Fruit fly (Drosophila melanogaster): ENCODE results near the gene eg.
A peak's percentile ranks its signal among the peaks of the same experiment; 100 is the strongest.

Gene eg

DNA sequence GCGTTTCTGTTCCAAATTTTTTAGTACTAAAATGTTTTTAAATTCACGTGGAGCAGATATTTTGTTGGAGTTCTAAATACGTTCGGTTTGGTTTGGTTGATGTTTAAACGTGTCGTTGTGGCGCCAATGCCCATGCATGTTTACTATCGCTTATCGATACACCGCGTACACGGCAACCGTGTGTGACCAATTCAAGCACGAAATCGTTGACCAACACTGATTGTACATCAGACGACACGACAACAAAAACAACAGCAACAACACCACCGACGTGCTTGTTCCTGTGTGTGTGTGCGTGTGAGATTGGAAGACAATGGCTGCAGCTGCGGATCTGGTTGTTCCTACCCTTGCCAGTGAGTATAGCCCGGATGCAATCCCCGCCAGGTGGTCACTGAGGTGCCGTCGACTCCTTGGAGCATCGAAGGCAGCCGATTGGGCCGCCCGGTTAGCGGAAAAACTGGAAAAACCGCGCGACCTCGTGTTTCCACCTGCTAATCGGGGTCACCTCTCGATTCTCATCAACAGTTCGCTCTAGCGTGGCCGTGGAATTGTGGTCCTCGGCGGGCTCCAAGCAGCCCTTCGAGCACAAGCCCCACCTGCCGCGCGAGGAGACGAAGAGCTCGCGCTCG is 16.3 kb downstream of the eg start, which contains the start of gene eIF2A (continued):
- TF ChIP-seq CG4730 (GFP tag; IDR thresholded peaks at IDR 0.05) (no peak), CG34422 (GFP tag; IDR thresholded peaks at IDR 0.05) (peak; percentile 52; the same call in 1 of the 3 replicates), fu2 (GFP tag; optimal IDR thresholded peaks at IDR 0.05) (peak; percentile 79), CG6765 (GFP tag; optimal IDR thresholded peaks at IDR 0.05) (peak; percentile 27), CG15479 (GFP tag; optimal IDR thresholded peaks at IDR 0.05) (no peak), NFAT (GFP tag; IDR thresholded peaks at IDR 0.05) (peak; percentile 69), Oaz (GFP tag; IDR thresholded peaks at IDR 0.05) (no peak), CG4820 (GFP tag; optimal IDR thresholded peaks at IDR 0.05) (peak; percentile 20), CG6254 (GFP tag; optimal IDR thresholded peaks at IDR 0.05) (no peak), CoRest (tag; optimal IDR thresholded peaks at IDR 0.05) (peak; percentile 38), Nf-YC (tag; optimal IDR thresholded peaks at IDR 0.05) (peak; percentile 72), sr (GFP tag; IDR thresholded peaks at IDR 0.05) (no peak; the same call in 2 of the 3 replicates), nmo (GFP tag; optimal IDR thresholded peaks at IDR 0.05) (peak; percentile 69), cg (GFP tag; optimal IDR thresholded peaks at IDR 0.05) (peak; percentile 94), Adf1 (GFP tag; IDR thresholded peaks at IDR 0.05) (no peak), Sry-β (GFP tag; optimal IDR thresholded peaks at IDR 0.05) (peak; percentile 22), CG13624 (GFP tag; optimal IDR thresholded peaks at IDR 0.05) (peak; percentile 85), CG9437 (GFP tag; optimal IDR thresholded peaks at IDR 0.05) (no peak), E2f1 (GFP tag; IDR thresholded peaks at IDR 0.05) (peak; percentile 33; the same call in 1 of the 2 replicates), gem (tag; optimal IDR thresholded peaks at IDR 0.05) (no peak), Atf3 (GFP tag; optimal IDR thresholded peaks at IDR 0.05) (no peak), Doc3 (GFP tag; IDR thresholded peaks at IDR 0.05; ENCODE audit: partially characterized antibody) (peak; percentile 59; the same call in 2 of the 3 replicates), Elba2 (GFP tag; optimal IDR thresholded peaks at IDR 0.05) (no peak), bowl (GFP tag; IDR thresholded peaks at IDR 0.05) (no peak), CG3726 (GFP tag; IDR thresholded peaks at IDR 0.05) (no peak), Doc2 (GFP tag; IDR thresholded peaks at IDR 0.05) (no peak), disco-r (GFP tag; optimal IDR thresholded peaks at IDR 0.05) (peak; percentile 49), klu (GFP tag; IDR thresholded peaks at IDR 0.05) (no peak), HHEX (GFP tag; optimal IDR thresholded peaks at IDR 0.05) (peak; percentile 34), Aef1 (GFP tag; IDR thresholded peaks at IDR 0.05) (peak; percentile 87), CG9817 (tag; optimal IDR thresholded peaks at IDR 0.05) (peak; percentile 40), her (GFP tag; optimal IDR thresholded peaks at IDR 0.05) (peak; percentile 85), CG6272 (GFP tag; IDR thresholded peaks at IDR 0.05) (no peak), Scr (GFP tag; IDR thresholded peaks at IDR 0.05; ENCODE audit: partially characterized antibody) (peak; percentile 73), nerfin-1 (tag; optimal IDR thresholded peaks at IDR 0.05) (peak; percentile 34), z (GFP tag; IDR thresholded peaks at IDR 0.05) (no peak), CG16863 (GFP tag; optimal IDR thresholded peaks at IDR 0.05) (peak; percentile 34), CG11696 (GFP tag; IDR thresholded peaks at IDR 0.05) (no peak), Stat92E (GFP tag; optimal IDR thresholded peaks at IDR 0.05) (no peak), pum (GFP tag; optimal IDR thresholded peaks at IDR 0.05) (peak; percentile 23), CG13296 (GFP tag; optimal IDR thresholded peaks at IDR 0.05) (peak; percentile 51), knrl (GFP tag; IDR thresholded peaks at IDR 0.05; ENCODE audit: partially characterized antibody) (peak; percentile 72), sug (tag; optimal IDR thresholded peaks at IDR 0.05) (peak; percentile 80), tap (tag; optimal IDR thresholded peaks at IDR 0.05) (no peak), CG31365 (tag; optimal IDR thresholded peaks at IDR 0.05) (peak; percentile 3), stwl (tag; optimal IDR thresholded peaks at IDR 0.05) (peak; percentile 93), sc (optimal IDR thresholded peaks at IDR 0.05) (no peak), sc (GFP tag; optimal IDR thresholded peaks at IDR 0.05) (no peak), CG1602 (GFP tag; optimal IDR thresholded peaks at IDR 0.05) (peak; percentile 30), CG2116 (GFP tag; optimal IDR thresholded peaks at IDR 0.05) (peak; percentile 100)

All from whole organism, embryonic.